Worm (Caenorhabditis elegans): ENCODE results near the gene Y71H2AM.20.

ce11 chrIII:2794057-2794456, 8.3 kb upstream of the Y71H2AM.20 start:
- TF ChIP-seq lin-15B (tag; optimal IDR thresholded peaks at IDR 0.05) (no peak), lin-39 (tag; optimal IDR thresholded peaks at IDR 0.05) (no peak), nhr-12 (tag; optimal IDR thresholded peaks at IDR 0.05) (no peak), tbx-2 (tag; optimal IDR thresholded peaks at IDR 0.05) (no peak), ceh-82 (tag; optimal IDR thresholded peaks at IDR 0.05) (no peak), nhr-11 (tag; optimal IDR thresholded peaks at IDR 0.05) (no peak), unc-62 (GFP tag; optimal IDR thresholded peaks at IDR 0.05) (no peak), nhr-25 (tag; optimal IDR thresholded peaks at IDR 0.05) (no peak), zag-1 (tag; optimal IDR thresholded peaks at IDR 0.05) (no peak), pqm-1 (tag; optimal IDR thresholded peaks at IDR 0.05) (no peak), elt-2 (tag; optimal IDR thresholded peaks at IDR 0.05) (no peak), unc-39 (tag; optimal IDR thresholded peaks at IDR 0.05) (no peak), nhr-77 (tag; optimal IDR thresholded peaks at IDR 0.05) (no peak)
